Worm (Caenorhabditis elegans) whole organism, L1 larva: ENCODE data around the gene paml-1.

Experiments used
- F16B12.6 ChIP-seq: fragments of 150-350 bp; optimal IDR thresholded peaks from 2 replicates; lab custom pipeline; 2014; ENCODE audit warnings: missing biosample characterization, missing genetic modification characterization
- Y116A8C.19 ChIP-seq: sonication (generic microtip); optimal IDR thresholded peaks from 2 replicates; lab custom pipeline; 2016; ENCODE audit warnings: missing compliant biosample characterization, missing genetic modification characterization, borderline replicate concordance
- aha-1 ChIP-seq: fragments of 150-350 bp; optimal IDR thresholded peaks from 2 replicates; lab custom pipeline; 2014; ENCODE audit warnings: missing biosample characterization, missing genetic modification characterization
- alr-1 ChIP-seq: fragments of 200-800 bp; sonication (Bioruptor generic); optimal IDR thresholded peaks from 2 replicates; lab custom pipeline; 2018; ENCODE audit warnings: borderline replicate concordance, mild to moderate bottlenecking, missing genetic modification characterization, missing compliant biosample characterization
- aly-2 ChIP-seq: fragments of 150-350 bp; optimal IDR thresholded peaks from 2 replicates; lab custom pipeline; 2014; ENCODE audit warnings: missing biosample characterization, missing genetic modification characterization
- blmp-1 ChIP-seq: fragments of 150-350 bp; optimal IDR thresholded peaks from 2 replicates; lab custom pipeline; 2014; ENCODE audit warnings: missing biosample characterization, missing genetic modification characterization
- ceh-63 ChIP-seq: fragments of 200-800 bp; sonication (Bioruptor generic); optimal IDR thresholded peaks from 2 replicates; lab custom pipeline; 2018; ENCODE audit warnings: mild to moderate bottlenecking, missing genetic modification characterization, missing compliant biosample characterization
- ceh-88 ChIP-seq: fragments of 200-800 bp; sonication (Bioruptor generic); IDR thresholded peaks from 2 replicates; pipeline ENCODE4 v1.3.6; 2022; ENCODE audit warnings: missing genetic modification characterization, missing compliant biosample characterization
- ceh-90 ChIP-seq: sonication (generic microtip); optimal IDR thresholded peaks from 2 replicates; lab custom pipeline; 2016; ENCODE audit warnings: missing genetic modification characterization, missing compliant biosample characterization
- ces-1 ChIP-seq: fragments of 150-350 bp; optimal IDR thresholded peaks from 2 replicates; lab custom pipeline; 2014; ENCODE audit warnings: missing biosample characterization, missing genetic modification reagents, missing genetic modification characterization
- dsc-1 ChIP-seq: sonication (generic microtip); optimal IDR thresholded peaks from 2 replicates; lab custom pipeline; 2016; ENCODE audit warnings: mild to moderate bottlenecking, missing genetic modification characterization, missing compliant biosample characterization
- efl-1 ChIP-seq, 4 experiments: fragments of 150-350 bp; optimal IDR thresholded peaks in 3 of 4; peaks in 1 of 4; 1 replicate in 1 of 4; 2 replicates in 3 of 4; lab custom pipeline; 2014; ENCODE audit warnings: missing biosample characterization in 2 of 4, missing genetic modification characterization in 2 of 4, missing genetic modification reagents in 2 of 4
- efl-3 ChIP-seq: fragments of 200-800 bp; sonication (Bioruptor generic); optimal IDR thresholded peaks from 2 replicates; lab custom pipeline; 2018; ENCODE audit warnings: mild to moderate bottlenecking, missing genetic modification characterization, missing compliant biosample characterization
- egl-13 ChIP-seq: sonication (generic microtip); optimal IDR thresholded peaks from 2 replicates; lab custom pipeline; 2016; ENCODE audit warnings: missing genotype, missing genetic modification reagents, missing genetic modification characterization, missing compliant biosample characterization
- egl-27 ChIP-seq, 2 experiments: fragments of 150-350 bp in 1 of 2; sonication (generic microtip); optimal IDR thresholded peaks; 3 replicates each; lab custom pipeline; 2017 to 2018; ENCODE audit warnings: missing biosample characterization in 2 of 2, missing genetic modification characterization in 2 of 2, missing genetic modification reagents in 2 of 2
- elt-2 ChIP-seq: sonication (generic microtip); optimal IDR thresholded peaks from 2 replicates; lab custom pipeline; 2016; ENCODE audit warnings: missing genetic modification characterization, mild to moderate bottlenecking, inconsistent platforms, missing compliant biosample characterization, missing genetic modification reagents
- elt-3 ChIP-seq, 6 experiments: fragments of 150-350 bp in 1 of 6; sonication (generic microtip); optimal IDR thresholded peaks; 2 replicates each; lab custom pipeline; 2017 to 2018; ENCODE audit warnings: missing biosample characterization in 6 of 6, missing genetic modification characterization in 6 of 6, inconsistent platforms in 1 of 6
- ets-5 ChIP-seq: fragments of 200-800 bp; sonication (Bioruptor generic); IDR thresholded peaks from 2 replicates; pipeline ENCODE4 v1.3.6; 2022; ENCODE audit warnings: missing genetic modification characterization, missing compliant biosample characterization
- fkh-10 ChIP-seq: sonication (generic microtip); optimal IDR thresholded peaks from 2 replicates; lab custom pipeline; 2017; ENCODE audit warnings: missing biosample characterization, missing genetic modification reagents, missing genetic modification characterization
- fkh-4 ChIP-seq: sonication (generic microtip); optimal IDR thresholded peaks from 2 replicates; lab custom pipeline; 2016; ENCODE audit warnings: missing compliant biosample characterization, missing genetic modification characterization, borderline replicate concordance
- irx-1 ChIP-seq: sonication (generic microtip); optimal IDR thresholded peaks from 2 replicates; lab custom pipeline; 2016; ENCODE audit warnings: missing genetic modification characterization, missing compliant biosample characterization
- jun-1 ChIP-seq: fragments of 150-350 bp; optimal IDR thresholded peaks from 2 replicates; lab custom pipeline; 2014; ENCODE audit warnings: missing biosample characterization, missing genetic modification reagents, missing genetic modification characterization
- lin-14 ChIP-seq: fragments of 200-800 bp; sonication (Bioruptor generic); optimal IDR thresholded peaks from 2 replicates; lab custom pipeline; 2018; ENCODE audit warnings: mild to moderate bottlenecking, missing genetic modification characterization, moderate library complexity, missing compliant biosample characterization
- mab-9 ChIP-seq: fragments of 200-800 bp; sonication (Bioruptor generic); IDR thresholded peaks from 2 replicates; pipeline ENCODE4 v1.3.6; 2022; ENCODE audit warnings: missing genetic modification reagents, missing genetic modification characterization, missing compliant biosample characterization
- mef-2 ChIP-seq: fragments of 150-350 bp; optimal IDR thresholded peaks from 2 replicates; lab custom pipeline; 2014; ENCODE audit warnings: missing biosample characterization, missing genetic modification characterization
- mep-1 ChIP-seq: fragments of 150-350 bp; optimal IDR thresholded peaks from 2 replicates; lab custom pipeline; 2014; ENCODE audit warnings: missing biosample characterization, missing genetic modification characterization
- nhr-12 ChIP-seq: sonication (generic microtip); optimal IDR thresholded peaks from 2 replicates; lab custom pipeline; 2017; ENCODE audit warnings: missing biosample characterization, missing genetic modification characterization
- nhr-19 ChIP-seq: fragments of 200-800 bp; sonication (Bioruptor generic); conservative IDR thresholded peaks from 2 replicates; pipeline ENCODE4 v1.3.6; 2022; ENCODE audit warnings: missing genetic modification characterization, missing compliant biosample characterization
- nhr-20 ChIP-seq: sonication (generic microtip); optimal IDR thresholded peaks from 2 replicates; lab custom pipeline; 2016; ENCODE audit warnings: mild to moderate bottlenecking, missing genetic modification characterization, missing compliant biosample characterization
- nhr-28 ChIP-seq: fragments of 150-350 bp; optimal IDR thresholded peaks from 2 replicates; lab custom pipeline; 2014; ENCODE audit warnings: missing biosample characterization, missing genetic modification characterization
- nhr-47 ChIP-seq: sonication (generic microtip); optimal IDR thresholded peaks from 2 replicates; lab custom pipeline; 2016; ENCODE audit warnings: mild to moderate bottlenecking, missing genetic modification characterization, moderate library complexity, missing compliant biosample characterization
- nhr-71 ChIP-seq: sonication (generic microtip); optimal IDR thresholded peaks from 2 replicates; lab custom pipeline; 2016; ENCODE audit warnings: mild to moderate bottlenecking, missing genetic modification characterization, moderate library complexity, missing compliant biosample characterization
- nhr-76 ChIP-seq: sonication (generic microtip); optimal IDR thresholded peaks from 2 replicates; lab custom pipeline; 2017; ENCODE audit warnings: missing biosample characterization, missing genetic modification characterization
- nhr-77 ChIP-seq: fragments of 150-350 bp; optimal IDR thresholded peaks from 2 replicates; lab custom pipeline; 2014; ENCODE audit warnings: missing biosample characterization, missing genetic modification characterization
- nhr-84 ChIP-seq: sonication (generic microtip); optimal IDR thresholded peaks from 2 replicates; lab custom pipeline; 2017; ENCODE audit warnings: missing biosample characterization, missing genetic modification characterization
- pag-3 ChIP-seq: sonication (generic microtip); optimal IDR thresholded peaks from 2 replicates; lab custom pipeline; 2017; ENCODE audit warnings: missing genetic modification characterization, mild to moderate bottlenecking, missing compliant biosample characterization, antibody characterized with exemption, borderline replicate concordance; ENCODE audit not compliant: insufficient read depth
- snpc-4 ChIP-seq: fragments of 150-350 bp; optimal IDR thresholded peaks from 2 replicates; lab custom pipeline; 2014; ENCODE audit warnings: missing biosample characterization, missing genetic modification characterization
- sox-4 ChIP-seq: sonication (generic microtip); optimal IDR thresholded peaks from 2 replicates; lab custom pipeline; 2016; ENCODE audit warnings: missing genetic modification characterization, missing compliant biosample characterization
- sptf-1 ChIP-seq: fragments of 150-350 bp; optimal IDR thresholded peaks from 2 replicates; lab custom pipeline; 2014; ENCODE audit warnings: missing biosample characterization, missing genetic modification characterization
- swsn-7 ChIP-seq: sonication (generic microtip); optimal IDR thresholded peaks from 2 replicates; lab custom pipeline; 2016; ENCODE audit warnings: missing genetic modification characterization, missing compliant biosample characterization
- tlp-1 ChIP-seq: fragments of 150-350 bp; optimal IDR thresholded peaks from 2 replicates; lab custom pipeline; 2014; ENCODE audit warnings: missing biosample characterization, missing genetic modification characterization
- unc-130 ChIP-seq: fragments of 150-350 bp; optimal IDR thresholded peaks from 2 replicates; lab custom pipeline; 2017; ENCODE audit warnings: missing biosample characterization, missing genetic modification characterization, inconsistent platforms
- unc-30 ChIP-seq: sonication (generic microtip); optimal IDR thresholded peaks from 2 replicates; lab custom pipeline; 2017; ENCODE audit warnings: missing biosample characterization, missing genetic modification characterization
- unc-86 ChIP-seq: sonication (generic microtip); optimal IDR thresholded peaks from 2 replicates; lab custom pipeline; 2016; ENCODE audit warnings: missing genetic modification characterization, missing compliant biosample characterization
- unc-98 ChIP-seq: fragments of 200-800 bp; sonication (Bioruptor generic); IDR thresholded peaks from 2 replicates; pipeline ENCODE4 v1.3.6; 2022; ENCODE audit warnings: missing genetic modification characterization, missing compliant biosample characterization
- vab-15 ChIP-seq: sonication (generic microtip); optimal IDR thresholded peaks from 2 replicates; lab custom pipeline; 2017; ENCODE audit warnings: missing genotype, mild to moderate bottlenecking, missing genetic modification characterization, missing compliant biosample characterization
- zag-1 ChIP-seq: fragments of 150-350 bp; optimal IDR thresholded peaks from 2 replicates; lab custom pipeline; 2014; ENCODE audit warnings: missing biosample characterization, missing genetic modification characterization
- zip-4 ChIP-seq: fragments of 200-800 bp; sonication (Bioruptor generic); optimal IDR thresholded peaks from 2 replicates; lab custom pipeline; 2018; ENCODE audit warnings: mild to moderate bottlenecking, missing genetic modification characterization, moderate library complexity, missing compliant biosample characterization

Gene paml-1

DNA sequence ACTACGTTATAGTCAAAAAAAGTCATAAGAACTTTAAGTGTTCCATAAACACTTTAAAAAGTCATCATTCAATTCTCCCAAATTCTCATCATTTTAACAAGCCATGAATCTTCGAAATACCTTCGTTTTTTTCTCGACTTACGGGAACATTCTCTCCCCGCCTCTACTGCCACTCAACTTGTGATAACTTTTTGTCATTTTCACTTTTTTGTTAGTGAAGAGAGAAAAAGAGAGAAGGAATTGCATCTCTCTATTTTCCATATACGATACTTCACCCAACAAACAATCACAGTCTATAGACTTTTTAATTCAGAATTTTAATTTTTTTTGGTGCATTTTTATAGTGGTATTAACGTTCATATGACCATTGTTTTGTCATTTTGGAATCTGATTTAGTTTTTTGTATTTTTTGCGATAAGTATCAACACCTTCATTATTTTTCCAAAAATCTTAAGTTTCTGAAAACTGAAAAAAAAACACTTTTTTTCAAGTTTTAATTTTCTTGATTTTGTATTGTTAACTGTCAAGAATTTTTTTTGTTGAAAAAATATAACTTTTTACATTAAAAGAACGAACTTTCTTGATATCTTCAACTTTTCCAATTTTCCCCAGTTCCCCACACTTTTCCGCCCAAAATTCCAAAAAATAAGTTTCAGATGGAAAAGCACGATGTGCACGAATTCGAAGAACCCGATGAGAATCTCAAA is 4.7 kb upstream of the paml-1 start, which contains the start of gene Y70G10A.3 (continued):
- TF ChIP-seq elt-2 (tag; lab: Kevin White, UChicago) (no peak), vab-15 (no peak), unc-98 (GFP tag; lab: Robert Waterston, UW) (no peak), jun-1 (no peak), blmp-1 (tag; lab: Kevin White, UChicago) (peak; percentile 92), aly-2 (tag; lab: Kevin White, UChicago) (no peak), irx-1 (no peak), ceh-63 (GFP tag; lab: Kevin White, UChicago) (no peak), egl-13 (no peak), nhr-12 (tag; lab: Kevin White, UChicago) (no peak), unc-30 (tag; lab: Kevin White, UChicago) (no peak), mab-9 (GFP tag; lab: Robert Waterston, UW) (no peak), nhr-77 (tag; lab: Kevin White, UChicago) (no peak), F16B12.6 (no peak), elt-3 (tag; optimal IDR thresholded peaks at IDR 0.05; lab: Kevin White, UChicago) (peak in 1 of 6 experiments; percentile 78), swsn-7 (tag; lab: Kevin White, UChicago) (no peak), mep-1 (no peak), ces-1 (GFP tag; lab: Kevin White, UChicago) (no peak), fkh-10 (GFP tag; lab: Kevin White, UChicago) (no peak), mef-2 (tag; lab: Kevin White, UChicago) (no peak), sox-4 (tag; lab: Kevin White, UChicago) (no peak), pag-3 (tag; lab: Kevin White, UChicago) (no peak)

ce11 chrIII:10236291-10236871 is 2.5 kb upstream of the paml-1 start:
- TF ChIP-seq egl-13 (no peak), elt-3 (tag; optimal IDR thresholded peaks at IDR 0.05; lab: Kevin White, UChicago) (peak in 2 of 6 experiments; percentile 19 to 79), nhr-47 (tag; lab: Kevin White, UChicago) (no peak), nhr-28 (tag; lab: Kevin White, UChicago) (no peak), sptf-1 (tag; lab: Kevin White, UChicago) (no peak), unc-86 (tag; lab: Kevin White, UChicago) (no peak), ceh-88 (GFP tag; lab: Robert Waterston, UW) (no peak), mep-1 (no peak), ets-5 (GFP tag; lab: Robert Waterston, UW) (no peak), snpc-4 (tag; lab: Kevin White, UChicago) (no peak), nhr-77 (tag; lab: Kevin White, UChicago) (no peak), nhr-19 (GFP tag; lab: Robert Waterston, UW) (peak; percentile 28; the same call in 1 of the 2 replicates), blmp-1 (tag; lab: Kevin White, UChicago) (peak; percentile 62), nhr-71 (tag; lab: Kevin White, UChicago) (peak; percentile 37), nhr-12 (tag; lab: Kevin White, UChicago) (no peak), unc-30 (tag; lab: Kevin White, UChicago) (no peak), egl-27 (tag; optimal IDR thresholded peaks at IDR 0.05; lab: Kevin White, UChicago) (no peak), alr-1 (tag; lab: Kevin White, UChicago) (no peak), dsc-1 (tag; lab: Kevin White, UChicago) (no peak), efl-3 (GFP tag; lab: Kevin White, UChicago) (no peak), unc-130 (tag; lab: Kevin White, UChicago) (no peak), Y116A8C.19 (no peak), lin-14 (GFP tag; lab: Kevin White, UChicago) (peak; percentile 51), nhr-84 (tag; lab: Kevin White, UChicago) (no peak), nhr-20 (peak; percentile 27), elt-2 (tag; lab: Kevin White, UChicago) (no peak), ces-1 (GFP tag; lab: Kevin White, UChicago) (no peak), nhr-76 (no peak), mef-2 (tag; lab: Kevin White, UChicago) (no peak), fkh-4 (tag; lab: Kevin White, UChicago) (no peak), ceh-90 (tag; lab: Kevin White, UChicago) (no peak), aha-1 (no peak), zip-4 (GFP tag; lab: Kevin White, UChicago) (no peak), efl-1 (optimal IDR thresholded peaks at IDR 0.05; lab: Kevin White, UChicago) (no peak), efl-1 (GFP tag; optimal IDR thresholded peaks at IDR 0.05 in 1 of 2; lab: Kevin White, UChicago) (no peak), tlp-1 (tag; lab: Kevin White, UChicago) (no peak), zag-1 (tag; lab: Kevin White, UChicago) (no peak)
